Worm (Caenorhabditis elegans): ENCODE measurements around the gene F35A5.5.

DNA sequence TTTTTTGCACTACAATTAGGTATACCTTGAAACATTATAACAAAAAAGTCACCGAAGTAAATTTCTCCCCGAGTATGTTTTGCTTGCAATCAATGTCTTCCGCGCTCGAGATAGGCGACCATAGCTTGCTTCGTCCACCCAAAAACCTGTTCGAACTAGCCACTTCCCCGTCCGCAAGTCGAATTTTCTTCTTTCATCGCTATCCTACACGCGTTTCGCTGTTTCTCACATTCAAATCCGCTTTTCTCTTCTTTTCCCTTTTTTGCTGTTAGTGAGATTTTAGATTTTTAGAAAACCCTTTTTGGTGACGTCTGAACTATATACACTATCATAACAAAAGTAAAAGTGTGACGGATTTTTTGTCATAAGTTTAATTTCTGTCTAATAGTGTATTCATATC lies 22.3 kb downstream of the F35A5.5 start:
- TF ChIP-seq med-1 (GFP tag; optimal IDR thresholded peaks at IDR 0.05; ENCODE audit: insufficient read depth) = no peak
- no peak for TF ChIP-seq flt-1 (GFP tag; IDR thresholded peaks at IDR 0.05)
- no peak for TF ChIP-seq cog-1 (tag; optimal IDR thresholded peaks at IDR 0.05)
- TF ChIP-seq tab-1 (GFP tag; IDR thresholded peaks at IDR 0.05) = no peak
- no peak for TF ChIP-seq ref-1 (GFP tag; conservative IDR thresholded peaks at IDR 0.05)
- no peak for TF ChIP-seq klf-2 (GFP tag; conservative IDR thresholded peaks at IDR 0.05)
- no peak for TF ChIP-seq ztf-29 (GFP tag; IDR thresholded peaks at IDR 0.05)
- no peak for TF ChIP-seq T22C8.4 (GFP tag; IDR thresholded peaks at IDR 0.05)
